Worm (Caenorhabditis elegans): Measurements from ENCODE around the gene K08E5.5.

K08E5.5 gene

ce11 chrIII:10118818-10119217, 41.5 kb downstream of the K08E5.5 start, which contains the start of gene ZK1128.3:
Gene ZK1128.3 (minus strand): TSS chrIII:10118918.
- TF ChIP-seq ceh-83 (GFP tag; optimal IDR thresholded peaks at IDR 0.05) (no peak), nhr-76 (tag; optimal IDR thresholded peaks at IDR 0.05) (no peak), ham-2 (GFP tag; optimal IDR thresholded peaks at IDR 0.05) (no peak), ceh-43 (GFP tag; optimal IDR thresholded peaks at IDR 0.05) (no peak), snpc-4 (tag; optimal IDR thresholded peaks at IDR 0.05) (no peak), unc-62 (GFP tag; optimal IDR thresholded peaks at IDR 0.05) (no peak), lsy-2 (tag; optimal IDR thresholded peaks at IDR 0.05) (no peak), M03D4.4 (tag; optimal IDR thresholded peaks at IDR 0.05) (no peak), drap-1 (GFP tag; optimal IDR thresholded peaks at IDR 0.05) (no peak), flh-1 (GFP tag; optimal IDR thresholded peaks at IDR 0.05) (no peak), mab-5 (tag; optimal IDR thresholded peaks at IDR 0.05) (no peak)

ce11 chrIII:10114662-10115061, 45.6 kb downstream of the K08E5.5 start, which contains the start of the genes ZK1128.1 and mett-10:
Gene ZK1128.1 (minus strand): TSS chrIII:10114760.
Gene mett-10 (plus strand): TSS chrIII:10115036.
- no peak for TF ChIP-seq lin-13 (tag; optimal IDR thresholded peaks at IDR 0.05)
- peak; percentile 73 for TF ChIP-seq ces-1 (GFP tag; optimal IDR thresholded peaks at IDR 0.05)

ce11 chrIII:10112958-10113357, 47.3 kb downstream of the K08E5.5 start, which contains the start of gene vps-29:
Gene vps-29 (minus strand): TSS chrIII:10113058.
- TF ChIP-seq bed-3 (GFP tag; optimal IDR thresholded peaks at IDR 0.05) (no peak), nhr-76 (tag; optimal IDR thresholded peaks at IDR 0.05) (no peak), ham-2 (GFP tag; optimal IDR thresholded peaks at IDR 0.05) (no peak), ces-1 (GFP tag; optimal IDR thresholded peaks at IDR 0.05) (no peak), M03D4.4 (tag; optimal IDR thresholded peaks at IDR 0.05) (no peak), unc-39 (tag; optimal IDR thresholded peaks at IDR 0.05) (no peak), unc-62 (GFP tag; optimal IDR thresholded peaks at IDR 0.05) (no peak), ceh-43 (GFP tag; optimal IDR thresholded peaks at IDR 0.05) (no peak), ceh-39 (tag; optimal IDR thresholded peaks at IDR 0.05) (no peak)
